Worm (Caenorhabditis elegans): ENCODE data around the gene ncx-3.

DNA sequence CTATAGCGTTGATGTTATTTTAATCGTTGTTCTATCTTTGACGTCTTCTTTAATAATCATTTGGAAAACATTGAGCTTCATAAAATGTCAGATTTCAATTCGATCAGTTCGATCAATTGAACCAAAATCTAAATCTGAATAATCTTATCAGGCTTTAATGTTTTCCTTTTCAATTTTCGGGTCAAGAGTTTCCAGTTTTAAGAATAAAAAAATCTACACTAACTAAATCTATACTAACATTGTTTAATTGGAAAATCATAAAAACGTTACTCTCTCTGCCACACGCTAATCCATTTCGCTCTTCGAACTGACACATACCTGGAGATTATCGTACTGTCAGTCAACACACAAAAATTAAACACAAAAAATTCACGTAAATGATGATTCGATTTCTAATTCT lies 47.8 kb downstream of the ncx-3 start, which contains the start of gene T25B9.11:
- no peak for TF ChIP-seq nhr-237 (tag; optimal IDR thresholded peaks at IDR 0.05)
- no peak for TF ChIP-seq nhr-28 (tag; optimal IDR thresholded peaks at IDR 0.05)
- no peak for TF ChIP-seq ceh-43 (GFP tag; optimal IDR thresholded peaks at IDR 0.05)
- no peak for TF ChIP-seq flh-1 (GFP tag; optimal IDR thresholded peaks at IDR 0.05)
- TF ChIP-seq sem-2 (GFP tag; optimal IDR thresholded peaks at IDR 0.05), result no peak
- TF ChIP-seq tbx-8 (GFP tag; optimal IDR thresholded peaks at IDR 0.05), result no peak
- TF ChIP-seq unc-39 (tag; optimal IDR thresholded peaks at IDR 0.05), result no peak
- TF ChIP-seq lsy-2 (tag; optimal IDR thresholded peaks at IDR 0.05), result no peak
- no peak for TF ChIP-seq mep-1 (tag; optimal IDR thresholded peaks at IDR 0.05)
- no peak for TF ChIP-seq nhr-12 (tag; optimal IDR thresholded peaks at IDR 0.05)
- TF ChIP-seq unc-120 (tag; optimal IDR thresholded peaks at IDR 0.05; ENCODE audit: poor library complexity, severe bottlenecking), result no peak
- no peak for TF ChIP-seq ces-1 (GFP tag; optimal IDR thresholded peaks at IDR 0.05)
